Fruit fly (Drosophila melanogaster): ENCODE measurements around the gene CD98hc.

The CD98hc gene

dm6 chr3R:7963495-7964132 is 14.6 kb downstream of the CD98hc start:
- TF ChIP-seq CG8478 (optimal IDR thresholded peaks at IDR 0.05) (no peak), CTCF (optimal IDR thresholded peaks at IDR 0.05) (no peak)

- no peak for TF ChIP-seq CG8478 (optimal IDR thresholded peaks at IDR 0.05)
- TF ChIP-seq CTCF (optimal IDR thresholded peaks at IDR 0.05): no peak
Observed at dm6 chr3R:7962778-7963494, 15.3 kb downstream of the CD98hc start.

- no peak for TF ChIP-seq CTCF (optimal IDR thresholded peaks at IDR 0.05)
- no peak for TF ChIP-seq CG8478 (optimal IDR thresholded peaks at IDR 0.05)
Observed at dm6 chr3R:7961348-7961747, 16.9 kb downstream of the CD98hc start.

- TF ChIP-seq CG8478 (optimal IDR thresholded peaks at IDR 0.05): no peak
- TF ChIP-seq CTCF (optimal IDR thresholded peaks at IDR 0.05): no peak
Observed at dm6 chr3R:7957008-7957407, 21.2 kb downstream of the CD98hc start.

dm6 chr3R:7954477-7954876 is 23.8 kb downstream of the CD98hc start:
- TF ChIP-seq CTCF (optimal IDR thresholded peaks at IDR 0.05) (no peak), CG8478 (optimal IDR thresholded peaks at IDR 0.05) (no peak)

- TF ChIP-seq CTCF (optimal IDR thresholded peaks at IDR 0.05) (no peak), CG8478 (optimal IDR thresholded peaks at IDR 0.05) (no peak)
Observed at dm6 chr3R:7953041-7953788, 25.0 kb downstream of the CD98hc start.

dm6 chr3R:7950147-7950546 is 28.1 kb downstream of the CD98hc start:
- no peak for TF ChIP-seq CG8478 (optimal IDR thresholded peaks at IDR 0.05)

- TF ChIP-seq CG8478 (optimal IDR thresholded peaks at IDR 0.05): no peak
- no peak for TF ChIP-seq CTCF (optimal IDR thresholded peaks at IDR 0.05)
Observed at dm6 chr3R:7947349-7947748, 30.9 kb downstream of the CD98hc start.

dm6 chr3R:7944699-7945349 is 33.4 kb downstream of the CD98hc start:
- TF ChIP-seq CTCF (optimal IDR thresholded peaks at IDR 0.05): no peak
- TF ChIP-seq CG8478 (optimal IDR thresholded peaks at IDR 0.05): no peak

dm6 chr3R:7936786-7937363 is 41.4 kb downstream of the CD98hc start:
- TF ChIP-seq CTCF (optimal IDR thresholded peaks at IDR 0.05) (peak in 1 of 2 experiments; percentile 14), CG8478 (optimal IDR thresholded peaks at IDR 0.05) (no peak)

DNA sequence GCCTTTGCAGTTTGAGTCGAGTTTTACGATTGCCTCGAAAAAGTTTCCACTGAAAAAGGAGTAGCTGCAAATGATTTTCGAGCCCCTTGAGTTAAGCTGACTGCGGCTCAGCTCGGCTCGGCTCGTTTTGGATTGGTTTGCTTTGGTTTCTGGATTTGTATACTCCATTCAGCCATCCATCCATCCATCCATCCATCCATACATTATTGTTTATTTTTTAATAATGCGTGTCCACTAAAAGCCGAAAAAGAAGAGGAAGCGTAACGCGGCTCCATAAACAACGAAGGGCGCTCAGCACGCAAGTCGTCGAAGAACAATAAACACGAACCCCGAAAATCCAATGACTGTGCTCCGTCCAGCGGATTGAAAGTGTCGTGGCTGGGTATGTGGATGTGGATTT is 51.9 kb downstream of the CD98hc start:
- TF ChIP-seq CG8478 (optimal IDR thresholded peaks at IDR 0.05) (no peak), CTCF (optimal IDR thresholded peaks at IDR 0.05) (no peak)

All from S2 (cell line).